Worm (Caenorhabditis elegans) whole organism, L2 larva: ENCODE measurements around the gene grl-9.

Experiments used
- aly-2 ChIP-seq: fragments of 150-350 bp; optimal IDR thresholded peaks from 2 replicates; lab custom pipeline; 2014; ENCODE audit warnings: missing biosample characterization, missing genetic modification characterization
- dmd-4 ChIP-seq: sonication (generic microtip); optimal IDR thresholded peaks from 2 replicates; lab custom pipeline; 2017; ENCODE audit warnings: missing biosample characterization, missing genetic modification characterization
- mdl-1 ChIP-seq, 2 experiments: fragments of 150-350 bp in 1 of 2; sonication (generic microtip) in 1 of 2; optimal IDR thresholded peaks; 2 replicates each; lab custom pipeline; 2017; ENCODE audit warnings: missing biosample characterization in 2 of 2, missing genetic modification characterization in 2 of 2
- nhr-10 ChIP-seq: sonication (generic microtip); optimal IDR thresholded peaks from 2 replicates; lab custom pipeline; 2017; ENCODE audit warnings: missing biosample characterization, missing genetic modification characterization
- nhr-12 ChIP-seq: fragments of 150-350 bp; optimal IDR thresholded peaks from 2 replicates; lab custom pipeline; 2014; ENCODE audit warnings: missing biosample characterization, missing genetic modification characterization
- nhr-23 ChIP-seq: fragments of 150-350 bp; optimal IDR thresholded peaks from 2 replicates; lab custom pipeline; 2014; ENCODE audit warnings: missing biosample characterization, missing genetic modification reagents, missing genetic modification characterization
- nhr-6 ChIP-seq: fragments of 150-350 bp; optimal IDR thresholded peaks from 2 replicates; lab custom pipeline; 2014; ENCODE audit warnings: missing biosample characterization, missing genetic modification characterization
- sem-4 ChIP-seq: fragments of 150-350 bp; optimal IDR thresholded peaks from 2 replicates; lab custom pipeline; 2014; ENCODE audit warnings: missing biosample characterization, missing genetic modification reagents, missing genetic modification characterization
- skn-1 ChIP-seq: sonication (generic microtip); optimal IDR thresholded peaks from 2 replicates; lab custom pipeline; 2017; ENCODE audit warnings: missing biosample characterization, missing genetic modification characterization
- ztf-11 ChIP-seq: sonication (generic microtip); optimal IDR thresholded peaks from 2 replicates; lab custom pipeline; 2017; ENCODE audit warnings: missing biosample characterization, missing genetic modification characterization

ce11 chrV:6764972-6765371, 33.5 kb upstream of the grl-9 start, which contains the start of gene bbs-8:
- TF ChIP-seq nhr-6 (tag; lab: Kevin White, UChicago) (no peak), mdl-1 (tag; optimal IDR thresholded peaks at IDR 0.05; lab: Kevin White, UChicago) (no peak), nhr-23 (tag; lab: Kevin White, UChicago) (no peak), skn-1 (tag; lab: Kevin White, UChicago) (no peak), ztf-11 (tag; lab: Kevin White, UChicago) (no peak), aly-2 (no peak), sem-4 (no peak), nhr-10 (tag; lab: Kevin White, UChicago) (no peak), dmd-4 (tag; lab: Kevin White, UChicago) (no peak), nhr-12 (no peak)
